Fruit fly (Drosophila melanogaster) whole organism, wandering third instar larva: Measurements from ENCODE around the gene Dsp1.

Experiments used
- Abd-B ChIP-seq: fragments of >200 bp; optimal IDR thresholded peaks from 2 replicates; lab custom pipeline; 2017; ENCODE audit warnings: missing biosample characterization, missing genetic modification characterization
- CG9705 ChIP-seq: fragments of 200-800 bp; sonication (Bioruptor generic); optimal IDR thresholded peaks from 2 replicates; lab custom pipeline; 2018; ENCODE audit warnings: missing biosample characterization, mild to moderate bottlenecking, missing genetic modification characterization
- Dfd ChIP-seq: fragments of >200 bp; optimal IDR thresholded peaks from 2 replicates; lab custom pipeline; 2017; ENCODE audit warnings: missing biosample characterization, missing genetic modification characterization
- Dif ChIP-seq: fragments of 200-275, 200-300 bp; sonication (Bioruptor generic); optimal IDR thresholded peaks from 2 replicates; lab custom pipeline; 2018; ENCODE audit warnings: missing biosample characterization, missing genetic modification characterization; ENCODE audit not compliant: partially characterized antibody
- GATAd ChIP-seq: sonication (Bioruptor generic); optimal IDR thresholded peaks from 2 replicates; lab custom pipeline; 2016; ENCODE audit warnings: missing biosample characterization, missing genetic modification characterization
- Hr78 ChIP-seq: fragments of >200 bp; optimal IDR thresholded peaks from 2 replicates; lab custom pipeline; 2017; ENCODE audit warnings: missing biosample characterization, missing genetic modification characterization
- Hr83 ChIP-seq: fragments of 200-300 bp; sonication (Bioruptor generic); optimal IDR thresholded peaks from 2 replicates; lab custom pipeline; 2016; ENCODE audit warnings: missing biosample characterization, mild to moderate bottlenecking, missing genetic modification characterization, moderate library complexity; ENCODE audit not compliant: poor library complexity, severe bottlenecking
- Jra ChIP-seq: sonication (Bioruptor generic); optimal IDR thresholded peaks from 2 replicates; lab custom pipeline; 2016; ENCODE audit warnings: missing biosample characterization, missing genetic modification characterization
- Mio ChIP-seq: sonication (Bioruptor generic); optimal IDR thresholded peaks from 2 replicates; lab custom pipeline; 2016; ENCODE audit warnings: missing biosample characterization, missing genetic modification characterization
- Myc ChIP-seq: fragments of >200 bp; optimal IDR thresholded peaks from 2 replicates; lab custom pipeline; 2017
- N ChIP-seq: fragments of >200 bp; optimal IDR thresholded peaks from 2 replicates; lab custom pipeline; 2018; ENCODE audit warnings: missing biosample characterization, missing external identifiers, missing genetic modification characterization
- OdsH ChIP-seq: fragments of 200-800 bp; sonication (Bioruptor generic); optimal IDR thresholded peaks from 2 replicates; lab custom pipeline; 2016; ENCODE audit warnings: missing biosample characterization, mild to moderate bottlenecking, missing genetic modification characterization
- Rel ChIP-seq, 2 experiments: fragments of 200-800 bp; sonication (Bioruptor generic) in 1 of 2; optimal IDR thresholded peaks; 2 replicates in 1 of 2; 3 replicates in 1 of 2; lab custom pipeline; 2016 to 2019; ENCODE audit warnings: mild to moderate bottlenecking in 2 of 2, missing biosample characterization in 2 of 2, missing genetic modification characterization in 2 of 2, moderate library complexity in 1 of 2
- Sp1 ChIP-seq: fragments of 200-800 bp; sonication (Bioruptor generic); optimal IDR thresholded peaks from 3 replicates; lab custom pipeline; 2019; ENCODE audit warnings: missing biosample characterization, mild to moderate bottlenecking, missing genetic modification characterization, moderate library complexity
- Vsx2 ChIP-seq: fragments of 200-300, 225-300 bp; sonication (Bioruptor generic); optimal IDR thresholded peaks from 2 replicates; lab custom pipeline; 2018; ENCODE audit warnings: missing biosample characterization, missing genetic modification characterization; ENCODE audit not compliant: partially characterized antibody
- br ChIP-seq: fragments of 200-800 bp; sonication (Bioruptor generic); optimal IDR thresholded peaks from 2 replicates; lab custom pipeline; 2016; ENCODE audit warnings: missing biosample characterization, missing genetic modification characterization
- brk ChIP-seq: fragments of 200-800 bp; sonication (Bioruptor generic); optimal IDR thresholded peaks from 2 replicates; lab custom pipeline; 2016; ENCODE audit warnings: missing biosample characterization, mild to moderate bottlenecking, missing genetic modification characterization
- dmrt93B ChIP-seq: fragments of 200-800 bp; sonication (Bioruptor generic); optimal IDR thresholded peaks from 2 replicates; lab custom pipeline; 2018; ENCODE audit warnings: missing biosample characterization, mild to moderate bottlenecking, missing genetic modification characterization
- dsf ChIP-seq: sonication (Bioruptor generic); optimal IDR thresholded peaks from 2 replicates; lab custom pipeline; 2016; ENCODE audit warnings: missing biosample characterization, missing genetic modification characterization, borderline replicate concordance
- ey ChIP-seq: fragments of 200-800 bp; sonication (Bioruptor generic); optimal IDR thresholded peaks from 2 replicates; lab custom pipeline; 2016; ENCODE audit warnings: missing biosample characterization, missing genetic modification characterization
- foxo ChIP-seq, 2 experiments: fragments of 200-800 bp; sonication (Bioruptor generic); optimal IDR thresholded peaks; 2 replicates in 1 of 2; 3 replicates in 1 of 2; lab custom pipeline; 2016 to 2017; ENCODE audit warnings: missing biosample characterization in 2 of 2, missing genetic modification characterization in 2 of 2
- fru ChIP-seq: fragments of 200-800 bp; sonication (Bioruptor generic); optimal IDR thresholded peaks from 3 replicates; lab custom pipeline; 2016; ENCODE audit warnings: missing biosample characterization, mild to moderate bottlenecking, missing genetic modification characterization
- h ChIP-seq: fragments of 200-800 bp; sonication (Bioruptor generic); optimal IDR thresholded peaks from 3 replicates; lab custom pipeline; 2016; ENCODE audit warnings: missing biosample characterization, mild to moderate bottlenecking, missing genetic modification characterization
- jim ChIP-seq: fragments of 175-275, 200-325 bp; sonication (Bioruptor generic); optimal IDR thresholded peaks from 2 replicates; lab custom pipeline; 2016; ENCODE audit warnings: missing biosample characterization, mild to moderate bottlenecking, missing genetic modification characterization
- pan ChIP-seq: fragments of >200 bp; optimal IDR thresholded peaks from 2 replicates; lab custom pipeline; 2017
- psq ChIP-seq: fragments of 200-800 bp; sonication (Bioruptor generic); optimal IDR thresholded peaks from 3 replicates; lab custom pipeline; 2017; ENCODE audit warnings: missing biosample characterization, mild to moderate bottlenecking, missing genetic modification characterization, moderate library complexity
- rgr ChIP-seq: fragments of 200-800 bp; sonication (Bioruptor generic); optimal IDR thresholded peaks from 3 replicates; lab custom pipeline; 2016; ENCODE audit warnings: missing biosample characterization, mild to moderate bottlenecking, missing genetic modification characterization
- sage ChIP-seq: fragments of 200-800 bp; sonication (Bioruptor generic); optimal IDR thresholded peaks from 2 replicates; lab custom pipeline; 2016; ENCODE audit warnings: missing biosample characterization, mild to moderate bottlenecking, missing genetic modification characterization
- sv ChIP-seq: fragments of 200-800 bp; sonication (Bioruptor generic); optimal IDR thresholded peaks from 3 replicates; lab custom pipeline; 2016; ENCODE audit warnings: missing biosample characterization, missing genetic modification characterization
- usp ChIP-seq: fragments of >200 bp; optimal IDR thresholded peaks from 2 replicates; lab custom pipeline; 2017; ENCODE audit warnings: missing biosample characterization, missing genetic modification characterization
- woc ChIP-seq: sonication (Bioruptor generic); optimal IDR thresholded peaks from 2 replicates; lab custom pipeline; 2016; ENCODE audit warnings: missing biosample characterization, mild to moderate bottlenecking, missing genetic modification characterization

The Dsp1 gene

DNA sequence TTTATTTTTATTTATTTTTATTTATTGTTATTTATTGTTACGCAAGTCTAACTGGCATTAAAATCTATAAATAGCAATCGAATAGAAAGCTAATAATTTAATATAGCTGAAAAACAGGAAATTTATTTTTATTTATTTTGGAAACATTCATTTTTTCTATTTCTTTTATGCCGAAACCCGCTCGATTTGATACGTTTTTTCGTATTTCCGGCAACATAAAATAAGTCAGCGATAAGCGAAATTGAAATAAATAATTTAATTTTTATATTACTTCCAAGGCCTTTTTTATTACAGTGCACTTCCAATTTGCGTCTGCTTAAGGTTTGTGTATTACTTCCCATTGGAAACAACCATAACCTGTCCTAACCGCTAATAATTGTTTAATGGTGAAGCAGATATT is 38.5 kb downstream of the Dsp1 start:
- TF ChIP-seq sage (GFP tag; lab: Kevin White, UChicago): peak; percentile 19
- peak; percentile 13 for TF ChIP-seq fru (GFP tag; lab: Kevin White, UChicago)
- TF ChIP-seq OdsH: peak; percentile 23
- TF ChIP-seq Jra (GFP tag; lab: Kevin White, UChicago): no peak
- TF ChIP-seq, all 38 proteins: peak for 3

DNA sequence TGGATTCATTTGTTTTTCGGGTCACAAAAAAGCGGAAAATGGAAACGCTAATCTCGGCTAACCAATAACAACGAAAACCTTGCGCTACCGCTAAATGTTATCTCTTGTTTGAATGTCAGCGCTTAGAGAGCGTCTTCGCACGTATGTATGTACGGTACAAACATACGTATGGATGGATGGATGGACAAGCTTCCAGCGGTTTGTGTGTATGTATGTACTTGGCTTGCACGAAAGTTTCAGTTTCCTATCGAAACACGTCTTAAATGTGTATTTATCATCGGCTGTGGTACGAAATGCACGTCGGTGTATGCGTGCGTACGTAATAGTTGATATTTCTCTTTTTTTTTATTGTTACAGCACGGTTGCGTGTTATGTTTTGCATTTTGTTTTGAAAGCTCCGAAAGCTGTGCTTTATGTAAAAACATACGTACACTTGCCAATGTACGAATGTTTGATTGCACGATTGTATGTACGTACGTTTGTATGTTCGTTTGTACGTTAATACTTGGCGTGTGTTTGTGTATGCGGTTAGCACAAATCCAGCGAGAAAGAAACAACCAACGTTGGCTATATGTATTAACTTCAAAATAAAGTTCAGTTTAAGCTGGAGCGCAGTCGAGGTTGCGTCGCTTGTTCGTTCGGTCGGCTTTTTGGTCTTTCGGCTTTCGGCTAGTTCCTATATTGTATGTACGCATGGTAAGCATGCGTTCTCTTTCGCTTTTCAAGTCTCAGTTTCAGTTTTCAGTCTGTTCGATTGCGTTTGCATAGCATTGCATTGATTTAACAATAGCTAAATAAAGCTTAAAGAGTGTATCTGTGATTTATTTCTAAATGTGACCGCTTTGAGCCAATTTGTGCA is 39.3 kb downstream of the Dsp1 start, which contains the start of gene Fur2:
Gene Fur2 (plus strand): TSS at position 595 of the 859 bp plus-strand sequence.
- TF ChIP-seq Rel (GFP tag; optimal IDR thresholded peaks at IDR 0.05; lab: Kevin White, UChicago) (peak; percentile 9), Rel (tag; optimal IDR thresholded peaks at IDR 0.05; lab: Kevin White, UChicago) (no peak), Myc (lab: Kevin White, UChicago) (no peak), br (no peak)
- TF ChIP-seq, all 38 proteins: peak for 1

DNA sequence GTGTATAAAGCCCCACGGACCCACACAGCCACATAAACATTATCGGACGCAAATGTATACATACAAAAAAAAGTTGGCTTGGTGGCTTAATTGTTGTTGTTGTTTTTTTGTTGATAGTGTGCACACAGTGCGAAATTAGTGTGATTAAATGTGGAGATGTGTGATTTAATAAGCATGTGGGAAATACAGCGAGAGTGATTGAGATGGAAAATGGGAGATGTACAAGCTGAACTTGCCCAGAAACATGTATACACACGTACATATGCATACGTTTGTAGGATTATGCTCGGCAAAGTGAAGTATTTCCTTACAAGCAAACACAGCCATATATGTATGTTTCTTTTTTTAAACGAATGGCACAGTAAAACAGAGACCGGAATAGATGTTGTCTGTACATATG is 40.1 kb downstream of the Dsp1 start:
- TF ChIP-seq dmrt93B (GFP tag; lab: Kevin White, UChicago): no peak
- no peak for TF ChIP-seq brk (GFP tag; lab: Kevin White, UChicago)
- TF ChIP-seq Vsx2 (GFP tag; lab: Kevin White, UChicago): no peak
- TF ChIP-seq OdsH: peak; percentile 10
- peak; percentile 19 for TF ChIP-seq psq (GFP tag; lab: Kevin White, UChicago)
- TF ChIP-seq, all 38 proteins: peak for 2

DNA sequence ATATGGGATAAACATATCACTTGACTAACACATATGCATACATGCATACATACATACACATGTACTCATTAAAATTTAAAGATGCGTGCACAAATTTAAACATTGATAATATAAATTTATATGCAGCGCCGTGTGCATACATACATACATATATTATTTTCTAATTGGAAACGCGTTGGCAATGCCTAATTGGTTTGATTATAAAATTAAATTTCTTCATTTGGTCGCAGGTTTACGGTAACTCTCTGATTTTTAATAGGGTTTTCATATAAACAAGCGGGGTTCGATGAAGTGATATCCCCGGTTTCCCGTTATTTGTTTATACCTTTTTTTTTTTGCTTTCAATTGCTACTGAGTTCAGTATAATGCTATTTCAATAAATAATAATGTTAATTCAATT is 40.6 kb downstream of the Dsp1 start:
- TF ChIP-seq GATAd (no peak), Sp1 (GFP tag; lab: Kevin White, UChicago) (no peak), pan (lab: Kevin White, UChicago) (no peak), dmrt93B (GFP tag; lab: Kevin White, UChicago) (no peak), jim (GFP tag; lab: Kevin White, UChicago) (no peak), brk (GFP tag; lab: Kevin White, UChicago) (no peak)

DNA sequence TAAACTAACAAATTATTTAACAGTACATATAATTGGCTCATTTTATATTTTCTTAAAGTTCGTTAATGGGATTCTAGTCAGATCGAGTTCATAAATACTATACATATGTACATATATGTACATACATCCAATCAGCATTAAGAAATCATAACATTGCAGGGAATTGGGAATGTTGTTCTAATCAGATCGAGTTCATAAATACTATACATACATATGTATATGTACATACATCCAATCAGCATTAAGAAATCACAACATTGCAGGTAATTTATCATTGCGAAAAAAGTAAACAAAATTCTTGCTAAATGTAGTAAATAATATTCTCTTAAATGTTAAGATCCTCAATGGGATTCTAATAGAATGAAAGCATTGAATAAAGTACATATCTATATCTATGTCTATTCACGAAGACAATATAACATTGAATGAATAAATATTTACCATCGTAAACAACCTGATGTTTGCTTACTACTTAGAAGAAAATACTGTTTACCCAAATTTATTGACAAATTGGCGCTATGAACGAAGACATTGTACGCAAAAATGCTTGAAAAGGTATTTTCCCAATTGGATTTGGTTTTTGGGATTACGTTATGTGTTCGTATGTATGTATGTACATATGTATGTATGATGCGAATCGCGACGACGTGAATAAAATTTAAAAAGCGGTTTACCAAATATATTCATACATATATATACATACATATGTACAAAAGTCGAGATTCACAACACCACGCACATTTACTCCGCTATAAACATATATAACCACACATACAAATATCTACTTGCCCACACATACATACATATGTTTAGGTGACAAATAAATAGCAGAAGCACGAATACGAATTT is 50.5 kb downstream of the Dsp1 start:
- TF ChIP-seq psq (GFP tag; lab: Kevin White, UChicago) (peak; percentile 1), sage (GFP tag; lab: Kevin White, UChicago) (peak; percentile 17), dsf (no peak), Dfd (GFP tag; lab: Kevin White, UChicago) (no peak), brk (GFP tag; lab: Kevin White, UChicago) (no peak), Sp1 (GFP tag; lab: Kevin White, UChicago) (no peak), h (GFP tag; lab: Kevin White, UChicago) (no peak), pan (lab: Kevin White, UChicago) (no peak)

DNA sequence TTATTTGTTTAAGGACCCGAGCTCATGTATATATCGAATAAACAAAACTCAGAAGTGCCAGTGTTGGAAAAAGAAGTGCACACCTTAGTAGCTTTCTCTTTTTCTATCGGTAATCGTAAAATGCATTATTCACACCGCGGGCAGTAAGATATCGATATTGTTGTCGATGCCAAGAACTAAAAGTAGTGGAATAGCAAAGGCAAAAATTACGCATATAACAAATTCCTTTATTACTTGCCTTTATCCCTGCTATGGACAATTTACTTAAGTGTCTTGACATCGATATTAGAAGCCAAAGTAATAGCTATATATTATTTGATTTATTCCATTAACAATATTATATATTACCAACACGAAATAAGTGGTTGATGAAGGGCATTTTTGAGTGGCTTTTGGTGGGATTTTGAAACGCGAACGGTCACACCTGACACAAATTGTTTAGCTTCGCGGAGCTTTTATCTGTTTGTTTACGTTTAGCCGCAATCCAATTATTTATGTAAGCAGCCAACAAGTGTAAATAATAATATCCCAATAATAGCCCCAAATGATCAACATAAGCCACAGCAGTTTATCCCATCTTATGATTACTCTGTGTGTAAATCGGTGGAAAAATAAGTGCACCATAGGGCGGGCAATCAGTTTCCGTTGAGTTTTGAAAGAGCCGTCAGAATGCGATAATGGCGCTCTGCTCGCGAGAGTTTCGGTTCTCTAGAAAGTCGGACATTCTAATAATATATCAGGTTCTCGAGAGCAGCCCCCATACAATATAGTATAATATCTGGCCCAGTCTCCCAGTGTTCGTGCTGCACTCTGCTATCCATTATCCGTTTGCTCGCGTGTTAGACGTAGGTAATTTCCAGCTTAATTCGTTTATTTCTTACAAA is 51.7 kb downstream of the Dsp1 start, which contains the start of the genes CG9992 and CG4239:
Gene CG9992 (minus strand): TSS at position 66 of the 884 bp plus-strand sequence.
Gene CG4239 (plus strand): TSS at position 436 of the 884 bp plus-strand sequence.
- TF ChIP-seq Abd-B (GFP tag; lab: Kevin White, UChicago) (no peak), N (GFP tag; lab: Kevin White, UChicago) (peak; percentile 78), sv (peak; percentile 59), Vsx2 (GFP tag; lab: Kevin White, UChicago) (no peak), foxo (GFP tag; optimal IDR thresholded peaks at IDR 0.05; lab: Kevin White, UChicago) (peak in 1 of 2 experiments; percentile 67), Sp1 (GFP tag; lab: Kevin White, UChicago) (peak; percentile 46), Hr78 (peak; percentile 63), CG9705 (GFP tag; lab: Kevin White, UChicago) (peak; percentile 50), h (GFP tag; lab: Kevin White, UChicago) (peak; percentile 34), dmrt93B (GFP tag; lab: Kevin White, UChicago) (no peak), usp (GFP tag; lab: Kevin White, UChicago) (no peak), OdsH (no peak), Rel (GFP tag; optimal IDR thresholded peaks at IDR 0.05; lab: Kevin White, UChicago) (no peak), Rel (tag; optimal IDR thresholded peaks at IDR 0.05; lab: Kevin White, UChicago) (no peak), sage (GFP tag; lab: Kevin White, UChicago) (no peak), brk (GFP tag; lab: Kevin White, UChicago) (no peak), psq (GFP tag; lab: Kevin White, UChicago) (peak; percentile 31), GATAd (no peak), Myc (lab: Kevin White, UChicago) (no peak), woc (GFP tag; lab: Kevin White, UChicago) (peak; percentile 39), Mio (GFP tag; lab: Kevin White, UChicago) (no peak), fru (GFP tag; lab: Kevin White, UChicago) (peak; percentile 39), br (peak; percentile 4), dsf (no peak), Hr83 (GFP tag; lab: Kevin White, UChicago) (no peak), ey (GFP tag; lab: Kevin White, UChicago) (peak; percentile 41), rgr (GFP tag; lab: Kevin White, UChicago) (peak; percentile 56), Dif (GFP tag; lab: Kevin White, UChicago) (no peak)
